Worm (Caenorhabditis elegans) whole organism, late embryonic: ENCODE data around the gene alfa-1.

ENCODE experiments used
- C38D4.7 ChIP-seq: fragments of 200-800 bp; sonication (Bioruptor generic); optimal IDR thresholded peaks from 2 replicates; lab custom pipeline; 2018; ENCODE audit warnings: mild to moderate bottlenecking, missing genetic modification characterization, moderate library complexity, missing compliant biosample characterization
- ceh-14 ChIP-seq: sonication (generic microtip); optimal IDR thresholded peaks from 2 replicates; lab custom pipeline; 2016; ENCODE audit warnings: missing genotype, missing genetic modification characterization, missing compliant biosample characterization
- ceh-30 ChIP-seq: fragments of 150-350 bp; optimal IDR thresholded peaks from 2 replicates; lab custom pipeline; 2014; ENCODE audit warnings: missing biosample characterization, missing genetic modification characterization
- dmd-4 ChIP-seq: sonication (generic microtip); optimal IDR thresholded peaks from 2 replicates; lab custom pipeline; 2016; ENCODE audit warnings: borderline replicate concordance, missing genetic modification characterization, missing compliant biosample characterization
- fax-1 ChIP-seq: sonication (generic microtip); optimal IDR thresholded peaks from 2 replicates; lab custom pipeline; 2016; ENCODE audit warnings: missing genotype, missing genetic modification characterization, missing compliant biosample characterization
- hlh-15 ChIP-seq: sonication (generic microtip); optimal IDR thresholded peaks from 2 replicates; lab custom pipeline; 2016; ENCODE audit warnings: missing genetic modification characterization, missing compliant biosample characterization
- hlh-6 ChIP-seq: sonication (generic microtip); optimal IDR thresholded peaks from 2 replicates; lab custom pipeline; 2016; ENCODE audit warnings: missing genotype, missing genetic modification characterization, missing compliant biosample characterization
- lim-6 ChIP-seq: sonication (generic microtip); optimal IDR thresholded peaks from 2 replicates; lab custom pipeline; 2016; ENCODE audit warnings: missing genetic modification characterization, missing compliant biosample characterization
- odd-2 ChIP-seq: sonication (generic microtip); optimal IDR thresholded peaks from 2 replicates; lab custom pipeline; 2017; ENCODE audit warnings: antibody characterized with exemption, mild to moderate bottlenecking, missing genetic modification characterization, missing compliant biosample characterization
- pax-1 ChIP-seq: fragments of 150-350 bp; optimal IDR thresholded peaks from 2 replicates; lab custom pipeline; 2014; ENCODE audit warnings: missing biosample characterization, missing genetic modification characterization
- pqm-1 ChIP-seq: sonication (generic microtip); optimal IDR thresholded peaks from 2 replicates; lab custom pipeline; 2016; ENCODE audit warnings: missing genetic modification characterization, missing compliant biosample characterization
- sdc-2 ChIP-seq: sonication (generic microtip); optimal IDR thresholded peaks from 2 replicates; lab custom pipeline; 2016; ENCODE audit warnings: missing genotype, missing genetic modification characterization, missing compliant biosample characterization
- unc-3 ChIP-seq, 2 experiments: fragments of 200-800 bp in 1 of 2; sonication (Bioruptor generic) in 1 of 2; sonication (generic microtip) in 1 of 2; conservative IDR thresholded peaks in 1 of 2; optimal IDR thresholded peaks in 1 of 2; 2 replicates each; pipeline versions ENCODE4 v1.3.6 to Lab custom; 2016 to 2022; ENCODE audit warnings: missing compliant biosample characterization in 2 of 2, missing genetic modification characterization in 2 of 2, missing genetic modification reagents in 1 of 2

DNA sequence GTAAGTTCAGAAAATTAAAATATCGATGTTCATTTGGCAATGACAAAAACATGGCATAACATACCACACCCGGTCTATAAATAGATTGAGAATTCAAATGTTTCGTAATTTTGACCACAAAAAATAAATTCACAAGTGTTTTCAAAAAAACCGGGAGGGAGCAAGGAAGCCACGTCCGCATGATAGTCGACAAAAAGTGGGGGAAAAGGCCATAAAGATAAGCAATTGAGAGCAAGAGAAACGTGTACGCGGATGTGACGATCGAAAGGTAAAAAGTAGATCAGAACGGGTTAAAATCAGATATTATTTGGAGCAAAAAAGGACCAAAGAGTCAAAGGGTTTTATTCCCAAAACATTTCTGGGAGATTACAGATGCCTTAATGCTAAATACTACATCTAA, 32.4 kb upstream of the alfa-1 start:
- TF ChIP-seq odd-2 (tag; lab: Kevin White, UChicago) = no peak
- TF ChIP-seq dmd-4 = no peak
- no peak for TF ChIP-seq lim-6 (tag; lab: Kevin White, UChicago)
- no peak for TF ChIP-seq hlh-6
- TF ChIP-seq C38D4.7 = no peak
- no peak for TF ChIP-seq ceh-14 (tag; lab: Kevin White, UChicago)
- no peak for TF ChIP-seq ceh-30 (tag; lab: Kevin White, UChicago)
- TF ChIP-seq fax-1 (tag; lab: Kevin White, UChicago) = no peak
- TF ChIP-seq pax-1 (tag; lab: Kevin White, UChicago) = no peak
- TF ChIP-seq pqm-1 = no peak
- TF ChIP-seq sdc-2 (tag; lab: Kevin White, UChicago) = no peak
- TF ChIP-seq hlh-15 (tag; lab: Kevin White, UChicago) = no peak
- TF ChIP-seq unc-3 (GFP tag; conservative IDR thresholded peaks at IDR 0.05; lab: Robert Waterston, UW) = no peak
- TF ChIP-seq unc-3 (tag; optimal IDR thresholded peaks at IDR 0.05; lab: Kevin White, UChicago) = no peak
